Worm (Caenorhabditis elegans) whole organism, mixed stage, embryonic: ENCODE results near the gene zhit-3.

Experiments used
- blmp-1 ChIP-seq: fragments of 150-350 bp; optimal IDR thresholded peaks from 2 replicates; lab custom pipeline; 2014; ENCODE audit warnings: missing biosample characterization, missing genetic modification characterization
- lin-13 ChIP-seq: fragments of 150-350 bp; optimal IDR thresholded peaks from 2 replicates; lab custom pipeline; 2014; ENCODE audit warnings: missing biosample characterization, missing genetic modification characterization

DNA sequence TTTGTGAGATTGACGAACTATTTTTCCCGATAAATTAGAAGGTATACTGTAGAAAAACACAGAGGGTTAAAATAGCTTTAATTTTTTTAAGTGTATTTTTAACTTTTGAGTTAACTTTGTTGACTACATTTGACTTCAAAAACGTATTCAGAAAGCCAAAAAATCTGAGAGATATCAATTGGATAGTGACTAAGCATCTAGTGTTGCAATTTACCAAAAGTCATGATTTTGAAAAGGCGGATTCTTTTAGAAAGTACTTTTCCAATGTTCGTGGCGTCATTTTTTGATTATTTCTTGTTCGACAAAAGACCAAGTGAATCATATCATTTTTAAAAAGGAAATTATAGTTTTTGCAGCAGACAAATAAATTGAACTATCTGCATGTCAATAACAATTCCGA is 43.1 kb downstream of the zhit-3 start:
- TF ChIP-seq lin-13 (tag; lab: Kevin White, UChicago): no peak
- no peak for TF ChIP-seq blmp-1
